Worm (Caenorhabditis elegans): Measurements from ENCODE around the gene Y45F10B.13.
A peak's percentile ranks its signal among the peaks of the same experiment; 100 is the strongest.
"Not testable (repeated sequence)": the region's sequence is repeated elsewhere in the genome, so short reads cannot be mapped to it uniquely, and the experiment has no call there.

The Y45F10B.13 gene

DNA sequence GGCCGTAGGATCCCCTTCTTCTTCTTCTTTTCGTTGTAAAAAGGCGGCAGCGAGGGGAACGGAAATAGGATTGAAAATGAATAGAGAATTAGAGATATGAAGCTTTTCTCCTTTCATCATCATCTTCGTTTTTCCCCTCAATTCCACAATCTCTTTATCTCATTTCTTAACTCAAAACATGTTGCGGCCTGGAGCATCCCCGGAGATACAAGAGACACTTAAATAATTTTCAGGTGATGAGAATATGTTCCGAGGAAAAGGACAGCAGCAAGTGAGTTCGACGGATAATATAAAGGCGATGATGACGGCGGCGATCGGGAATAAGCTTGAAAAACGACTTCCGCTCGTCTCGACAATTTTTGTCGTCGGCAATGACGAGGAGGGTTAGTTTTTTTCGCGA, at the start of gene Y45F10B.13, which contains the start of gene qui-1:
TSS of gene Y45F10B.13 (minus strand) at position 101 of the 400 bp plus-strand sequence.
TSS of gene qui-1 (plus strand) at position 233 of the 400 bp plus-strand sequence.
- no peak for TF ChIP-seq nhr-12 (tag; optimal IDR thresholded peaks at IDR 0.05)
- TF ChIP-seq egl-27 (tag; optimal IDR thresholded peaks at IDR 0.05), result no peak
- peak; percentile 42 for TF ChIP-seq nhr-129 (tag; optimal IDR thresholded peaks at IDR 0.05)

DNA sequence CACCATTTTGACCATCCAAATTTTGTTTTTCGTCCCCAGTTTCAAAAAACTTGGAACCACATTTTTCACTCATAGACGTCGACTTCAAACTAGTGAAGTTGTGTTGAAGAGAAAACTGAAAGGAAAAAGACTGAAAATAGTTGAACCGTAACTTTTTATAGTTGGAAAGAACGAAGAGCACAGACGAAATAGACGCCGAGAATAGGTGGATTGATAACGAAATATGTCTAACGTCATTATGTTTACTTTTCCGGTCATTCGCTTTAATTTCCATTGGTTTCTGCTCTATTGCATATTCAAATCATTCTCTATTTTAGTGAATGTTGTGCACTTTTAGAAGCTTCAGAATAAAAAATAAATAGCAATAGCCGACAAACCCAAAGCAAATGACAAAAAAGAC, 48.2 kb upstream of the Y45F10B.13 start, which contains the start of gene C08F11.13:
TSS of gene C08F11.13 (minus strand) at position 138 of the 400 bp plus-strand sequence.
- peak; percentile 18 for TF ChIP-seq gmeb-1 (tag; optimal IDR thresholded peaks at IDR 0.05)
- TF ChIP-seq unc-55 (GFP tag; optimal IDR thresholded peaks at IDR 0.05), result no peak
- peak; percentile 12 for TF ChIP-seq nhr-129 (tag; optimal IDR thresholded peaks at IDR 0.05)
- TF ChIP-seq nhr-23 (tag; optimal IDR thresholded peaks at IDR 0.05), result no peak
- TF ChIP-seq nhr-10 (tag; optimal IDR thresholded peaks at IDR 0.05), result no peak
- no peak for TF ChIP-seq unc-62 (GFP tag; optimal IDR thresholded peaks at IDR 0.05)
- TF ChIP-seq sma-3 (GFP tag; optimal IDR thresholded peaks at IDR 0.05), result no peak
- TF ChIP-seq peb-1 (tag; optimal IDR thresholded peaks at IDR 0.05), result no peak
- peak; percentile 60 for TF ChIP-seq sma-9 (GFP tag; optimal IDR thresholded peaks at IDR 0.05)
- no peak for TF ChIP-seq sma-9 (tag; optimal IDR thresholded peaks at IDR 0.05)
- peak; percentile 43 for TF ChIP-seq fos-1 (tag; optimal IDR thresholded peaks at IDR 0.05)

DNA sequence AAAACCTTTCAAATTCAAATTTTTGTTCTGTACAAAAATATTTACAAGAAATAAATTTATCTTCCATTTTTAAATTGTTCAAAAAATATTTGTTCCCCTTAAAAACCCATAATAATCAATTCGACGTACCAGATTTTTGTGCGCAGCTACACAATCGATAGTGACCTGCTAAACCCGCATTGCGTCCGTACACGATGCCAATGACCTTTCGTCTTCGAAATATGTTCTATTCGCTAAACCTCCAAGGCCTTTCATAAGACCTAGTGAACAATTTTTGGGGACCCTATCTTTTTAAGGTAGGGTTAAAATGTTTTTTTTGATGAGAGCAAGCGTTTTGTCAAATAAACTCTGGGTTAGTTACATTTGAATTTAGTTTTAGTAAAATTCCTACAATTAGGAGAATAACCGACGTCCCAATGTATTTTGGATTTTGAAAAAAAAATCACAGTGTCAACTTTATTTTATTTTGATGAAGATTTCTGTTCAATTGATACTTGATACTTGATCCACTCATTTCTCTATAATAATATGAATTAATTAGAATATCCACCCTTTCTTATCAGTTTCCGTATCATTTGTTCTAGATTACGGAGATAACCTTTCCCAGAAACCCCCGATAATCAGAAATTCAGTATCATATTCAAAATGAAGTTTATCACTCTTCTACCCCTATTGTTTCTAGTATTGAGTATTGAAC, 40.6 kb upstream of the Y45F10B.13 start, which contains the start of gene Y45F10B.59:
TSS of gene Y45F10B.59 (plus strand) at position 647 of the 697 bp plus-strand sequence.
- peak; percentile 60 for TF ChIP-seq snpc-4 (tag; optimal IDR thresholded peaks at IDR 0.05)
- no peak for TF ChIP-seq fos-1 (tag; optimal IDR thresholded peaks at IDR 0.05)

DNA sequence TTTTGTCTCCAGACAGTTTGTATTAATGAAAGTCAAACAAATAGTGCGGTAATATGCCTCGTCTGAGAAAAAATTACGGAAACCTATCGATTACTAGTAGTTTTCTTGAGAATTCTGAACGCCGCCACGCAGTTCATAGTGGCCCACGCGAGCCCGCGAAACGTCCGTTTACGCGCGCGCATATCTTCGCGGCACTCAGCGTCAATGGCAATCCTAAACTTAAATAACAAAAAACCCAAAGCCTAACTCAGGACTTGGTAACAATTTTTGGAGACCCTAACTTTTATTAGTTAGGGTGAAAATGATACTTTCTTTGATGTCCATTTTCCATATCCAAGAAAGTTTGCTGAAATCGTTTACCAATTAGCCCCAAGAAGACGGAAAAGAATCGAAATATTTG, 39.9 kb upstream of the Y45F10B.13 start:
- no peak for TF ChIP-seq lin-11 (tag; optimal IDR thresholded peaks at IDR 0.05)
- TF ChIP-seq unc-62 (GFP tag; optimal IDR thresholded peaks at IDR 0.05), result no peak
- no peak for TF ChIP-seq ceh-16 (tag; optimal IDR thresholded peaks at IDR 0.05)
- no peak for TF ChIP-seq ztf-11 (tag; optimal IDR thresholded peaks at IDR 0.05)
- no peak for TF ChIP-seq nhr-21 (tag; optimal IDR thresholded peaks at IDR 0.05)
- TF ChIP-seq crh-2 (tag; optimal IDR thresholded peaks at IDR 0.05), result no peak
- no peak for TF ChIP-seq aly-2 (tag; optimal IDR thresholded peaks at IDR 0.05)
- no peak for TF ChIP-seq ZK546.5 (tag; optimal IDR thresholded peaks at IDR 0.05)
- no peak for TF ChIP-seq nhr-12 (tag; optimal IDR thresholded peaks at IDR 0.05)
- TF ChIP-seq ama-1 (optimal IDR thresholded peaks at IDR 0.05), result no peak
- no peak for TF ChIP-seq egl-27 (tag; optimal IDR thresholded peaks at IDR 0.05)
- TF ChIP-seq peb-1 (tag; optimal IDR thresholded peaks at IDR 0.05), result no peak
- no peak for TF ChIP-seq zag-1 (tag; optimal IDR thresholded peaks at IDR 0.05)
- TF ChIP-seq elt-3 (tag; optimal IDR thresholded peaks at IDR 0.05), result no peak

DNA sequence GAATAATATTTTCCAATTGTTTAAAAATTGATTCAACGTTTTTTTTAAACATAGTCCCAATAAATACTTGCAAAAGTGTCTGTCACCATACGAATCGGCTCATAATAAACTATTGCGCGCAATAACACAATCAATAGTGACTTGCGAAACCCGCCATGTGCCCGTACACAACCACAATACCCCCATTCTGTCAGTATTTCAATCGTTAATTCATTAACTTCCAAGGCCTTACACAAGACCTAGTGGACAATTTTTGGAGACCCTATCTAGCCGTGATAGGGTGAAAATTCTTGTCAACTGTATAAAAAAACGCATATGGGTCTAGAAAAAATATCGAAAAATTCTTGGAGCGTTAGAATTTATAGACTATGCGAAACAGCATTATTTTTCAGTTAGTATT, 39.1 kb upstream of the Y45F10B.13 start:
- TF ChIP-seq snpc-4 (tag; optimal IDR thresholded peaks at IDR 0.05), result peak; percentile 60
- no peak for TF ChIP-seq sma-9 (GFP tag; optimal IDR thresholded peaks at IDR 0.05)
- no peak for TF ChIP-seq sma-9 (tag; optimal IDR thresholded peaks at IDR 0.05)

DNA sequence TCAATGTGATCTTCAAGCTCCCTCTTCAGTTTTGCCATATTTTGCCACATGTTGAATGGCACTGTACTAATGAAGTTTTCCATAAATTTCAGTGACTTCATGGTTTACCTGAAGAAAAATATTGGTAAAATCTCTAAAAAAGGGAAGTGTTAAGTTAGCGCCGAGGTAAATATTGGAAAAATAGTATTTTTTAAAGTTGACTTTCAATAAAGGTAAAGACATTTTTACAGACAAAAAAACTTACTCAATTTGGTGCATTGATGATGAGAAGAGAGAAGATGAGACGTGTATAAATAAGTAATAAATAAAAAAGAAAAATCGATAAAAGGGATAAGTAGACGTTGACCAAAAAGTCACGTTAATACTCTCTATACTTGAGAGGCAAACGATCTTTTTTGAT, 36.3 kb upstream of the Y45F10B.13 start, which contains the start of gene Y45F10B.9:
TSS of gene Y45F10B.9 (minus strand) at position 101 of the 400 bp plus-strand sequence.
- not testable (repeated sequence) for TF ChIP-seq nhr-21, elt-1, nhr-25 (tag; optimal IDR thresholded peaks at IDR 0.05)

DNA sequence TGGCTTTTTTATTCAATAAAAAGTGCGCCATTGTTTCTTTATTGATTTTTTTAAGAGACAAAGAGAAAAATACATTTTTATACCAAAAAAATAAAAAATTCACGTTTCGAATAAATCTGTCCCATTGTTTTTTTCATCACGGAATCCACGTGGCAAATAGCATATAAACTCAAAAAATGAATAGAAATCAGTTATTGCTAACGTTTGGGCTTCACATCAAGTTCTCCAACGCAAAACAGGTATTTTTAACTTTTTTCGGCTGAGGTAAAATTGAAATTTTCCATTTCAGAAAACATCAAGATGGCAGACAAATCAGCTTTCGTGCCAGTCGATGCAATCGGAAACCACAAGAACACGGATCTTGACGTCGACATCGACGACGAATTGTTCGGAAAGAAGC, 31.8 kb upstream of the Y45F10B.13 start, which contains the start of gene Y45F10B.3:
TSS of gene Y45F10B.3 (plus strand) at position 301 of the 400 bp plus-strand sequence.
- no peak for TF ChIP-seq egl-27 (tag; optimal IDR thresholded peaks at IDR 0.05)
- TF ChIP-seq gmeb-1 (tag; optimal IDR thresholded peaks at IDR 0.05), result no peak

DNA sequence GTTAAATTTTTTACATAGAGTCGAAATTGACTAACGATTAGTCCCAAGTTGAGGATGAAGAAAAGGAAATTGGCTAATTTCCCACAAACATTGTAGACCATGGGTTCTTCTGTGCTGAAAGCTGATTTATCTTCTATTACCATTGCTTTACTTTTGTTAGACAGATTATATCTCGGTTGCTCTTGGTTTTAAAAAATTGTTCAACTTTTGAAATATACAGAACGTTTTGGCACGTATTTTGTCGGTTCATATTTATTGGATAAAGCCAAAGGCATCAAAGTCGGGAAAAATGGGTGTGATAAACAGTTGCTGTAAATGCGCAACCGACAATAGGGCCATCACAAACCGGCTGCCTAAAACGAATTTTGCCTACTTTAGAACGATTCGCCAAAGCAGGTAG, 30.1 kb upstream of the Y45F10B.13 start, which contains the start of gene tsp-5:
TSS of gene tsp-5 (minus strand) at position 101 of the 400 bp plus-strand sequence.
- TF ChIP-seq ztf-1 (GFP tag; conservative IDR thresholded peaks at IDR 0.05), result no peak

All from whole organism, L2 larva.